Worm (Caenorhabditis elegans): Measurements from ENCODE around the gene pod-1.

pod-1 gene

ce11 chrIII:13549960-13550359, 26.0 kb upstream of the pod-1 start:
- TF ChIP-seq cog-1 (tag; optimal IDR thresholded peaks at IDR 0.05) (no peak), klf-2 (GFP tag; conservative IDR thresholded peaks at IDR 0.05) (no peak), flt-1 (GFP tag; IDR thresholded peaks at IDR 0.05) (no peak)

- peak; percentile 4 for TF ChIP-seq cog-1 (tag; optimal IDR thresholded peaks at IDR 0.05)
- TF ChIP-seq tab-1 (GFP tag; IDR thresholded peaks at IDR 0.05): no peak
Observed at ce11 chrIII:13548982-13549381, 25.1 kb upstream of the pod-1 start, which contains the start of gene mmad-1. Gene mmad-1, minus strand, starts transcription at chrIII:13549005.

ce11 chrIII:13546537-13546936, 22.6 kb upstream of the pod-1 start, which contains the start of gene Y76A2B.4:
Gene Y76A2B.4, minus strand, starts transcription at chrIII:13546777.
- no peak for TF ChIP-seq flt-1 (GFP tag; IDR thresholded peaks at IDR 0.05)
- TF ChIP-seq klf-2 (GFP tag; conservative IDR thresholded peaks at IDR 0.05): no peak
- TF ChIP-seq ref-1 (GFP tag; conservative IDR thresholded peaks at IDR 0.05): no peak
- no peak for TF ChIP-seq med-1 (GFP tag; optimal IDR thresholded peaks at IDR 0.05; ENCODE audit: insufficient read depth)
- TF ChIP-seq cog-1 (tag; optimal IDR thresholded peaks at IDR 0.05): no peak
- no peak for TF ChIP-seq ztf-23 (GFP tag; IDR thresholded peaks at IDR 0.05)
- TF ChIP-seq ztf-29 (GFP tag; IDR thresholded peaks at IDR 0.05): no peak
- TF ChIP-seq tab-1 (GFP tag; IDR thresholded peaks at IDR 0.05): no peak
- TF ChIP-seq T22C8.4 (GFP tag; IDR thresholded peaks at IDR 0.05): no peak

- no peak for TF ChIP-seq ztf-29 (GFP tag; IDR thresholded peaks at IDR 0.05)
- TF ChIP-seq tab-1 (GFP tag; IDR thresholded peaks at IDR 0.05): no peak
- TF ChIP-seq med-1 (GFP tag; optimal IDR thresholded peaks at IDR 0.05; ENCODE audit: insufficient read depth): no peak
- no peak for TF ChIP-seq ref-1 (GFP tag; conservative IDR thresholded peaks at IDR 0.05)
- TF ChIP-seq cog-1 (tag; optimal IDR thresholded peaks at IDR 0.05): no peak
- TF ChIP-seq ztf-23 (GFP tag; IDR thresholded peaks at IDR 0.05): no peak
- TF ChIP-seq T22C8.4 (GFP tag; IDR thresholded peaks at IDR 0.05): no peak
- TF ChIP-seq flt-1 (GFP tag; IDR thresholded peaks at IDR 0.05): no peak
- no peak for TF ChIP-seq klf-2 (GFP tag; conservative IDR thresholded peaks at IDR 0.05)
Observed at ce11 chrIII:13544593-13544992, 20.7 kb upstream of the pod-1 start.

ce11 chrIII:13543434-13543833, 19.5 kb upstream of the pod-1 start, which contains the start of gene acs-5:
Gene acs-5, minus strand, starts transcription at chrIII:13543534.
- no peak for TF ChIP-seq ztf-29 (GFP tag; IDR thresholded peaks at IDR 0.05)
- TF ChIP-seq med-1 (GFP tag; optimal IDR thresholded peaks at IDR 0.05; ENCODE audit: insufficient read depth): no peak
- no peak for TF ChIP-seq ztf-23 (GFP tag; IDR thresholded peaks at IDR 0.05)
- TF ChIP-seq cog-1 (tag; optimal IDR thresholded peaks at IDR 0.05): no peak
- no peak for TF ChIP-seq tab-1 (GFP tag; IDR thresholded peaks at IDR 0.05)
- TF ChIP-seq T22C8.4 (GFP tag; IDR thresholded peaks at IDR 0.05): no peak
- TF ChIP-seq klf-2 (GFP tag; conservative IDR thresholded peaks at IDR 0.05): no peak

ce11 chrIII:13542458-13542857, 18.5 kb upstream of the pod-1 start:
- TF ChIP-seq klf-2 (GFP tag; conservative IDR thresholded peaks at IDR 0.05) (no peak), ref-1 (GFP tag; conservative IDR thresholded peaks at IDR 0.05) (no peak), med-1 (GFP tag; optimal IDR thresholded peaks at IDR 0.05; ENCODE audit: insufficient read depth) (no peak), ztf-29 (GFP tag; IDR thresholded peaks at IDR 0.05) (no peak), ztf-23 (GFP tag; IDR thresholded peaks at IDR 0.05) (no peak), cog-1 (tag; optimal IDR thresholded peaks at IDR 0.05) (no peak)

ce11 chrIII:13540791-13541190, 16.9 kb upstream of the pod-1 start:
- TF ChIP-seq tab-1 (GFP tag; IDR thresholded peaks at IDR 0.05): no peak
- no peak for TF ChIP-seq cog-1 (tag; optimal IDR thresholded peaks at IDR 0.05)
- TF ChIP-seq ztf-29 (GFP tag; IDR thresholded peaks at IDR 0.05): no peak
- TF ChIP-seq flt-1 (GFP tag; IDR thresholded peaks at IDR 0.05): no peak

- TF ChIP-seq med-1 (GFP tag; optimal IDR thresholded peaks at IDR 0.05; ENCODE audit: insufficient read depth) (no peak), tab-1 (GFP tag; IDR thresholded peaks at IDR 0.05) (no peak), ztf-29 (GFP tag; IDR thresholded peaks at IDR 0.05) (no peak), T22C8.4 (GFP tag; IDR thresholded peaks at IDR 0.05) (no peak), ref-1 (GFP tag; conservative IDR thresholded peaks at IDR 0.05) (no peak), flt-1 (GFP tag; IDR thresholded peaks at IDR 0.05) (no peak), cog-1 (tag; optimal IDR thresholded peaks at IDR 0.05) (no peak), klf-2 (GFP tag; conservative IDR thresholded peaks at IDR 0.05) (no peak), ztf-23 (GFP tag; IDR thresholded peaks at IDR 0.05) (no peak)
Observed at ce11 chrIII:13535735-13536390, 11.9 kb upstream of the pod-1 start.

ce11 chrIII:13534704-13535103, 10.8 kb upstream of the pod-1 start:
- no peak for TF ChIP-seq T22C8.4 (GFP tag; IDR thresholded peaks at IDR 0.05)
- TF ChIP-seq ztf-23 (GFP tag; IDR thresholded peaks at IDR 0.05): no peak
- no peak for TF ChIP-seq cog-1 (tag; optimal IDR thresholded peaks at IDR 0.05)
- no peak for TF ChIP-seq ztf-29 (GFP tag; IDR thresholded peaks at IDR 0.05)
- TF ChIP-seq med-1 (GFP tag; optimal IDR thresholded peaks at IDR 0.05; ENCODE audit: insufficient read depth): no peak
- TF ChIP-seq flt-1 (GFP tag; IDR thresholded peaks at IDR 0.05): no peak
- TF ChIP-seq tab-1 (GFP tag; IDR thresholded peaks at IDR 0.05): no peak

ce11 chrIII:13530838-13531237, 6.9 kb upstream of the pod-1 start:
- TF ChIP-seq ztf-23 (GFP tag; IDR thresholded peaks at IDR 0.05) (no peak), ref-1 (GFP tag; conservative IDR thresholded peaks at IDR 0.05) (no peak), flt-1 (GFP tag; IDR thresholded peaks at IDR 0.05) (no peak), med-1 (GFP tag; optimal IDR thresholded peaks at IDR 0.05; ENCODE audit: insufficient read depth) (no peak), klf-2 (GFP tag; conservative IDR thresholded peaks at IDR 0.05) (no peak), T22C8.4 (GFP tag; IDR thresholded peaks at IDR 0.05) (no peak)

- TF ChIP-seq flt-1 (GFP tag; IDR thresholded peaks at IDR 0.05): 0 out of 2 replicates have a peak, but pooled peaks have one; percentile 30
- no peak for TF ChIP-seq med-1 (GFP tag; optimal IDR thresholded peaks at IDR 0.05; ENCODE audit: insufficient read depth)
- no peak for TF ChIP-seq cog-1 (tag; optimal IDR thresholded peaks at IDR 0.05)
Observed at ce11 chrIII:13530017-13530416, 6.1 kb upstream of the pod-1 start.
